Fruit fly (Drosophila melanogaster) whole organism, embryonic: ENCODE measurements around the gene ebd1.
A peak's percentile ranks its signal among the peaks of the same experiment; 100 is the strongest.

Source experiments
- ATbp ChIP-seq: fragments of 200-800 bp; sonication (Bioruptor generic); optimal IDR thresholded peaks from 2 replicates; lab custom pipeline; 2017; ENCODE audit warnings: missing biosample characterization, mild to moderate bottlenecking, missing genetic modification characterization, missing genetic modification reagents
- Aef1 ChIP-seq: fragments of 200-800 bp; sonication (Bioruptor generic); IDR thresholded peaks from 3 replicates; pipeline ENCODE4 v1.3.6; 2022; ENCODE audit warnings: missing biosample characterization, missing genetic modification characterization
- Awh ChIP-seq: fragments of 200-800 bp; sonication (Bioruptor generic); IDR thresholded peaks from 2 replicates; pipeline ENCODE4, ENCODE4 v1.3.6; 2022; ENCODE audit warnings: missing biosample characterization, missing genetic modification characterization
- CG10462 ChIP-seq: fragments of 200-800 bp; sonication (Bioruptor generic); optimal IDR thresholded peaks from 2 replicates; lab custom pipeline; 2016; ENCODE audit warnings: missing biosample characterization, missing genetic modification characterization
- CG12236 ChIP-seq: fragments of 200-800 bp; sonication (Bioruptor generic); optimal IDR thresholded peaks from 2 replicates; lab custom pipeline; 2016; ENCODE audit warnings: missing biosample characterization, missing genetic modification characterization
- CG13775 ChIP-seq: fragments of 200-800 bp; sonication (Bioruptor generic); optimal IDR thresholded peaks from 3 replicates; lab custom pipeline; 2017; ENCODE audit warnings: missing biosample characterization, mild to moderate bottlenecking, missing genetic modification characterization
- CG14014 ChIP-seq: fragments of 200-800 bp; sonication (Bioruptor generic); IDR thresholded peaks from 2 replicates; pipeline ENCODE4 v1.3.6; 2022; ENCODE audit warnings: missing biosample characterization, missing genetic modification characterization
- CG15073 ChIP-seq: fragments of 200-800 bp; sonication (Bioruptor generic); optimal IDR thresholded peaks from 2 replicates; lab custom pipeline; 2016; ENCODE audit warnings: missing biosample characterization, missing genetic modification characterization
- CG1603 ChIP-seq: fragments of 200-800 bp; sonication (Bioruptor generic); optimal IDR thresholded peaks from 2 replicates; lab custom pipeline; 2019; ENCODE audit warnings: missing biosample characterization, mild to moderate bottlenecking, missing genetic modification characterization, moderate library complexity
- CG17328 ChIP-seq: fragments of 200-800 bp; sonication (Bioruptor generic); IDR thresholded peaks from 2 replicates; pipeline ENCODE4 v1.3.6; 2022; ENCODE audit warnings: missing biosample characterization, missing genetic modification characterization
- CG17912 ChIP-seq: fragments of 200-800 bp; sonication (Bioruptor generic); optimal IDR thresholded peaks from 2 replicates; lab custom pipeline; 2018; ENCODE audit warnings: missing biosample characterization, mild to moderate bottlenecking, missing genetic modification characterization
- CG2199 ChIP-seq: fragments of 200-800 bp; sonication (Bioruptor generic); IDR thresholded peaks from 3 replicates; pipeline ENCODE4 v1.3.6; 2022; ENCODE audit warnings: missing biosample characterization, missing genetic modification characterization
- CG2202 ChIP-seq: fragments of 200-800 bp; sonication (Bioruptor generic); optimal IDR thresholded peaks from 2 replicates; lab custom pipeline; 2018; ENCODE audit warnings: missing biosample characterization, mild to moderate bottlenecking, missing genetic modification characterization
- CG2712 ChIP-seq: fragments of 200-800 bp; optimal IDR thresholded peaks from 3 replicates; lab custom pipeline; 2019; ENCODE audit warnings: missing biosample characterization, mild to moderate bottlenecking, missing genetic modification characterization, moderate library complexity
- CG32532 ChIP-seq: fragments of 200-800 bp; sonication (Bioruptor generic); IDR thresholded peaks from 2 replicates; pipeline ENCODE4 v1.3.6; 2022; ENCODE audit warnings: missing biosample characterization, missing genetic modification characterization
- CG42726 ChIP-seq: fragments of 200-800 bp; sonication (Bioruptor generic); IDR thresholded peaks from 2 replicates; pipeline ENCODE4 v1.3.6; 2022; ENCODE audit warnings: missing biosample characterization, missing genetic modification characterization; ENCODE audit not compliant: partially characterized antibody
- CG43689 ChIP-seq: fragments of 200-800 bp; sonication (Bioruptor generic); IDR thresholded peaks from 2 replicates; pipeline ENCODE4 v1.3.6; 2022; ENCODE audit warnings: missing biosample characterization, missing genetic modification characterization
- CG7839 ChIP-seq: fragments of 200-800 bp; sonication (Bioruptor generic); optimal IDR thresholded peaks from 3 replicates; lab custom pipeline; 2018; ENCODE audit warnings: missing biosample characterization, mild to moderate bottlenecking, missing genetic modification characterization, moderate library complexity
- CG9727 ChIP-seq: fragments of 200-800 bp; sonication (Bioruptor generic); optimal IDR thresholded peaks from 3 replicates; lab custom pipeline; 2017; ENCODE audit warnings: missing biosample characterization, mild to moderate bottlenecking, missing genetic modification characterization
- Dek ChIP-seq: fragments of 200-800 bp; sonication (Bioruptor generic); optimal IDR thresholded peaks from 3 replicates; lab custom pipeline; 2019; ENCODE audit warnings: missing biosample characterization, mild to moderate bottlenecking, missing genetic modification characterization, moderate library complexity
- E2f2 ChIP-seq: fragments of 200-800 bp; sonication (Bioruptor generic); IDR thresholded peaks from 2 replicates; pipeline ENCODE4 v1.3.6; 2022; ENCODE audit warnings: missing biosample characterization, missing genetic modification characterization
- HLH4C ChIP-seq: fragments of 200-800 bp; sonication (Bioruptor generic); IDR thresholded peaks from 3 replicates; pipeline ENCODE4 v1.3.6; 2022; ENCODE audit warnings: missing biosample characterization, missing genetic modification characterization; ENCODE audit not compliant: partially characterized antibody
- Hmx ChIP-seq: fragments of 200-800 bp; sonication (Bioruptor generic); optimal IDR thresholded peaks from 2 replicates; lab custom pipeline; 2016; ENCODE audit warnings: missing biosample characterization, missing genetic modification characterization
- Hr51 ChIP-seq, 2 experiments: fragments of 200-800 bp; sonication (Bioruptor generic); optimal IDR thresholded peaks; 2 replicates in 1 of 2; 3 replicates in 1 of 2; lab custom pipeline; 2016 to 2018; ENCODE audit warnings: missing biosample characterization in 2 of 2, missing genetic modification characterization in 2 of 2, mild to moderate bottlenecking in 1 of 2, moderate library complexity in 1 of 2
- Hr78 ChIP-seq, 2 experiments: fragments of 200-800 bp in 1 of 2; fragments of >200 bp in 1 of 2; sonication (Bioruptor generic) in 1 of 2; optimal IDR thresholded peaks; 2 replicates each; lab custom pipeline; 2017 to 2019; ENCODE audit warnings: missing biosample characterization in 2 of 2, missing genetic modification characterization in 2 of 2, mild to moderate bottlenecking in 1 of 2, moderate library complexity in 1 of 2
- MESR4 ChIP-seq: fragments of 200-800 bp; sonication (Bioruptor generic); optimal IDR thresholded peaks from 2 replicates; lab custom pipeline; 2018; ENCODE audit warnings: missing biosample characterization, mild to moderate bottlenecking, missing genetic modification characterization, moderate library complexity
- Mad ChIP-seq: fragments of 200-800 bp; sonication (Bioruptor generic); optimal IDR thresholded peaks from 2 replicates; lab custom pipeline; 2016; ENCODE audit warnings: missing biosample characterization, missing genetic modification characterization
- NC2β ChIP-seq: fragments of 200-800 bp; sonication (Bioruptor generic); optimal IDR thresholded peaks from 2 replicates; lab custom pipeline; 2016; ENCODE audit warnings: missing biosample characterization, missing genetic modification characterization
- Nf-YA ChIP-seq: fragments of 200-800 bp; sonication (Bioruptor generic); IDR thresholded peaks from 2 replicates; pipeline ENCODE4 v1.3.6; 2022; ENCODE audit warnings: missing biosample characterization, missing genetic modification characterization
- Sox102F ChIP-seq: fragments of 200-800 bp; sonication (Bioruptor generic); optimal IDR thresholded peaks from 2 replicates; lab custom pipeline; 2018; ENCODE audit warnings: missing biosample characterization, mild to moderate bottlenecking, missing genetic modification characterization, moderate library complexity
- ara ChIP-seq: fragments of 200-800 bp; sonication (Bioruptor generic); IDR thresholded peaks from 2 replicates; pipeline ENCODE4 v1.3.6; 2022; ENCODE audit warnings: missing biosample characterization, missing genetic modification characterization
- btn ChIP-seq: fragments of 200-800 bp; sonication (Bioruptor generic); optimal IDR thresholded peaks from 2 replicates; lab custom pipeline; 2016; ENCODE audit warnings: missing biosample characterization, missing genetic modification characterization
- crp ChIP-seq, 2 experiments: fragments of 200-800 bp; sonication (Bioruptor generic); optimal IDR thresholded peaks; 2 replicates in 1 of 2; 3 replicates in 1 of 2; lab custom pipeline; 2017; ENCODE audit warnings: missing biosample characterization in 2 of 2, missing genetic modification characterization in 2 of 2, mild to moderate bottlenecking in 1 of 2, moderate library complexity in 1 of 2
- da ChIP-seq: fragments of 200-800 bp; sonication (Bioruptor generic); optimal IDR thresholded peaks from 2 replicates; lab custom pipeline; 2016; ENCODE audit warnings: missing biosample characterization, missing genetic modification characterization
- dm ChIP-seq: fragments of 200-800 bp; sonication (Bioruptor generic); optimal IDR thresholded peaks from 3 replicates; lab custom pipeline; 2016; ENCODE audit warnings: missing biosample characterization, missing genetic modification characterization
- eve ChIP-seq, 2 experiments: fragments of >200 bp; optimal IDR thresholded peaks; 2 replicates each; lab custom pipeline; 2017; ENCODE audit warnings: missing biosample characterization in 2 of 2, missing genetic modification characterization in 2 of 2
- fd96Cb ChIP-seq: fragments of 200-800 bp; sonication (Bioruptor generic); optimal IDR thresholded peaks from 2 replicates; lab custom pipeline; 2018; ENCODE audit warnings: missing biosample characterization, mild to moderate bottlenecking, missing genetic modification characterization, moderate library complexity
- fru ChIP-seq: fragments of >200 bp; optimal IDR thresholded peaks from 2 replicates; lab custom pipeline; 2017
- gcm2 ChIP-seq: fragments of 200-800 bp; sonication (Bioruptor generic); optimal IDR thresholded peaks from 2 replicates; lab custom pipeline; 2016; ENCODE audit warnings: missing biosample characterization, missing genetic modification characterization
- lov ChIP-seq, 2 experiments: fragments of 200-800 bp in 1 of 2; fragments of >200 bp in 1 of 2; sonication (Bioruptor generic) in 1 of 2; IDR thresholded peaks in 1 of 2; optimal IDR thresholded peaks in 1 of 2; 2 replicates in 1 of 2; 3 replicates in 1 of 2; pipeline versions ENCODE4 v1.3.6 to Lab custom; 2017 to 2022; ENCODE audit warnings: missing biosample characterization in 1 of 2, missing genetic modification characterization in 1 of 2
- mld ChIP-seq: fragments of 200-800 bp; sonication (Bioruptor generic); IDR thresholded peaks from 3 replicates; pipeline ENCODE4 v1.3.6; 2022; ENCODE audit warnings: missing biosample characterization, missing genetic modification characterization; ENCODE audit not compliant: partially characterized antibody
- peb ChIP-seq: fragments of 200-800 bp; sonication (Bioruptor generic); IDR thresholded peaks from 2 replicates; pipeline ENCODE4 v1.3.6; 2022; ENCODE audit warnings: missing biosample characterization, missing genetic modification characterization
- shn ChIP-seq: fragments of 200-800 bp; sonication (Bioruptor generic); optimal IDR thresholded peaks from 3 replicates; lab custom pipeline; 2016; ENCODE audit warnings: missing biosample characterization, missing genetic modification characterization
- slou ChIP-seq: fragments of 200-800 bp; sonication (Bioruptor generic); optimal IDR thresholded peaks from 3 replicates; lab custom pipeline; 2016; ENCODE audit warnings: missing biosample characterization, missing genetic modification characterization
- slp2 ChIP-seq: fragments of 200-800 bp; sonication (Bioruptor generic); optimal IDR thresholded peaks from 2 replicates; lab custom pipeline; 2016; ENCODE audit warnings: missing biosample characterization, missing genetic modification characterization
- trh ChIP-seq: fragments of 200-800 bp; sonication (Bioruptor generic); optimal IDR thresholded peaks from 2 replicates; lab custom pipeline; 2016; ENCODE audit warnings: missing biosample characterization, missing genetic modification characterization
- unpg ChIP-seq: fragments of 200-800 bp; sonication (Bioruptor generic); optimal IDR thresholded peaks from 3 replicates; lab custom pipeline; 2018; ENCODE audit warnings: missing biosample characterization, mild to moderate bottlenecking, missing genetic modification characterization, moderate library complexity
- yki ChIP-seq: fragments of >200 bp; optimal IDR thresholded peaks from 3 replicates; lab custom pipeline; 2018

Gene ebd1

dm6 chr3L:642865-643738 lies 42.2 kb downstream of the ebd1 start (continued):
- TF ChIP-seq CG17912 (no peak), CG1603 (tag; lab: Kevin White, UChicago) (peak; percentile 37), btn (peak; percentile 35), unpg (peak; percentile 6), CG12236 (GFP tag; lab: Kevin White, UChicago) (no peak), CG2199 (peak; percentile 93), lov (optimal IDR thresholded peaks at IDR 0.05; lab: Kevin White, UChicago) (no peak), lov (GFP tag; IDR thresholded peaks at IDR 0.05; lab: Robert Waterston, UW) (peak; percentile 40; the same call in 1 of the 3 replicates), CG42726 (GFP tag; lab: Robert Waterston, UW) (no peak), CG15073 (no peak), Mad (GFP tag; lab: Kevin White, UChicago) (peak; percentile 31), mld (GFP tag; lab: Robert Waterston, UW) (no peak), CG14014 (peak; percentile 13; the same call in 1 of the 2 replicates), dm (no peak), Awh (GFP tag; lab: Robert Waterston, UW) (peak; percentile 14; the same call in 1 of the 2 replicates), shn (GFP tag; lab: Kevin White, UChicago) (no peak), eve (GFP tag; optimal IDR thresholded peaks at IDR 0.05; lab: Kevin White, UChicago) (no peak), Aef1 (no peak), slp2 (GFP tag; lab: Kevin White, UChicago) (no peak), Hr78 (GFP tag; optimal IDR thresholded peaks at IDR 0.05; lab: Kevin White, UChicago) (peak in 1 of 2 experiments; percentile 98), HLH4C (GFP tag; lab: Robert Waterston, UW) (0 out of 3 replicates have a peak, but pooled peaks have one; percentile 20), ATbp (peak; percentile 26), CG2202 (tag; lab: Kevin White, UChicago) (peak; percentile 38), fd96Cb (tag; lab: Kevin White, UChicago) (no peak), da (GFP tag; lab: Kevin White, UChicago) (peak; percentile 26), CG2712 (no peak), slou (GFP tag; lab: Kevin White, UChicago) (no peak), E2f2 (0 out of 2 replicates have a peak, but pooled peaks have one; percentile 33), CG32532 (GFP tag; lab: Robert Waterston, UW) (no peak), Sox102F (GFP tag; lab: Kevin White, UChicago) (no peak), NC2β (no peak), Hmx (GFP tag; lab: Kevin White, UChicago) (no peak), CG7839 (tag; lab: Kevin White, UChicago) (no peak), Dek (tag; lab: Kevin White, UChicago) (no peak), crp (GFP tag; optimal IDR thresholded peaks at IDR 0.05; lab: Kevin White, UChicago) (no peak), gcm2 (GFP tag; lab: Kevin White, UChicago) (no peak), MESR4 (no peak), CG17328 (GFP tag; lab: Robert Waterston, UW) (no peak), CG43689 (GFP tag; lab: Robert Waterston, UW) (no peak), CG13775 (GFP tag; lab: Kevin White, UChicago) (no peak), fru (lab: Kevin White, UChicago) (no peak), CG9727 (no peak), CG10462 (GFP tag; lab: Kevin White, UChicago) (no peak), trh (GFP tag; lab: Kevin White, UChicago) (no peak), Hr51 (GFP tag; optimal IDR thresholded peaks at IDR 0.05; lab: Kevin White, UChicago) (peak in 1 of 2 experiments; percentile 16), yki (lab: Kevin White, UChicago) (no peak), peb (0 out of 2 replicates have a peak, but pooled peaks have one; percentile 4), ara (GFP tag; lab: Robert Waterston, UW) (no peak), Nf-YA (GFP tag; lab: Robert Waterston, UW) (no peak)
